Fruit fly (Drosophila melanogaster): Measurements from ENCODE around the gene CG2225.
A peak's percentile ranks its signal among the peaks of the same experiment; 100 is the strongest.

Gene CG2225

dm6 chr2L:21629814-21630562 is 47.3 kb downstream of the CG2225 start, which contains the start of gene Df31:
Df31 (minus strand) TSS chr2L:21629932.
- TF ChIP-seq cyc (GFP tag; optimal IDR thresholded peaks at IDR 0.05) (peak; percentile 58), Eip75B (GFP tag; optimal IDR thresholded peaks at IDR 0.05) (no peak), topi (GFP tag; optimal IDR thresholded peaks at IDR 0.05) (peak; percentile 40), CG7368 (GFP tag; optimal IDR thresholded peaks at IDR 0.05) (peak; percentile 29), svp (GFP tag) (peak; percentile 76), Eip93F (GFP tag; optimal IDR thresholded peaks at IDR 0.05) (peak; percentile 14), Sox102F (GFP tag; optimal IDR thresholded peaks at IDR 0.05) (peak; percentile 65), CG16779 (tag; optimal IDR thresholded peaks at IDR 0.05) (no peak), CG15336 (GFP tag; IDR thresholded peaks at IDR 0.05) (no peak), acj6 (GFP tag; optimal IDR thresholded peaks at IDR 0.05) (peak; percentile 12), CG8632 (GFP tag; optimal IDR thresholded peaks at IDR 0.05) (peak; percentile 4), dac (GFP tag; optimal IDR thresholded peaks at IDR 0.05) (no peak), Sox15 (GFP tag; optimal IDR thresholded peaks at IDR 0.05) (no peak), Smox (GFP tag; optimal IDR thresholded peaks at IDR 0.05) (peak; percentile 63), CG9139 (GFP tag; optimal IDR thresholded peaks at IDR 0.05) (peak; percentile 69), fkh (GFP tag; optimal IDR thresholded peaks at IDR 0.05) (no peak), CG10669 (GFP tag; optimal IDR thresholded peaks at IDR 0.05) (peak; percentile 33), CG6163 (GFP tag; IDR thresholded peaks at IDR 0.05) (no peak), CG6854 (GFP tag; optimal IDR thresholded peaks at IDR 0.05) (peak; percentile 48), Gug (GFP tag; IDR thresholded peaks at IDR 0.05) (no peak), CG3919 (GFP tag; optimal IDR thresholded peaks at IDR 0.05) (peak; percentile 68), Met (GFP tag; optimal IDR thresholded peaks at IDR 0.05) (peak; percentile 65), esn (GFP tag; optimal IDR thresholded peaks at IDR 0.05) (peak; percentile 62), CG1621 (tag; optimal IDR thresholded peaks at IDR 0.05) (peak; percentile 98), pdm3 (GFP tag; optimal IDR thresholded peaks at IDR 0.05) (peak; percentile 46), Ets96B (tag; optimal IDR thresholded peaks at IDR 0.05) (no peak), CG11902 (GFP tag; optimal IDR thresholded peaks at IDR 0.05) (no peak), CG6808 (GFP tag; optimal IDR thresholded peaks at IDR 0.05) (peak; percentile 13), vri (GFP tag; optimal IDR thresholded peaks at IDR 0.05) (peak; percentile 56), Hr39 (GFP tag; optimal IDR thresholded peaks at IDR 0.05) (peak; percentile 19), CG3032 (tag; optimal IDR thresholded peaks at IDR 0.05) (peak; percentile 37), OdsH (GFP tag; optimal IDR thresholded peaks at IDR 0.05) (peak; percentile 58), Ets21C (GFP tag; optimal IDR thresholded peaks at IDR 0.05) (peak; percentile 38), Lpt (GFP tag; optimal IDR thresholded peaks at IDR 0.05) (no peak), Hr38 (GFP tag; optimal IDR thresholded peaks at IDR 0.05) (no peak), Sox14 (GFP tag; optimal IDR thresholded peaks at IDR 0.05) (peak; percentile 49), dsx (GFP tag; optimal IDR thresholded peaks at IDR 0.05; ENCODE audit: poor library complexity, severe bottlenecking) (peak; percentile 44), CG4318 (GFP tag; optimal IDR thresholded peaks at IDR 0.05) (no peak), CG11294 (GFP tag; IDR thresholded peaks at IDR 0.05) (no peak), Eip78C (GFP tag) (peak; percentile 75), fd59A (GFP tag; optimal IDR thresholded peaks at IDR 0.05) (no peak), Hr4 (GFP tag; optimal IDR thresholded peaks at IDR 0.05) (peak; percentile 17), CG32006 (GFP tag; optimal IDR thresholded peaks at IDR 0.05) (no peak), CG8119 (GFP tag; IDR thresholded peaks at IDR 0.05) (no peak), eg (GFP tag; IDR thresholded peaks at IDR 0.05) (no peak), fd85E (GFP tag; optimal IDR thresholded peaks at IDR 0.05) (peak; percentile 28), salr (GFP tag; optimal IDR thresholded peaks at IDR 0.05) (no peak), CG6792 (GFP tag; optimal IDR thresholded peaks at IDR 0.05) (peak; percentile 41), CG6276 (GFP tag; optimal IDR thresholded peaks at IDR 0.05) (peak; percentile 5), CG34406 (GFP tag; optimal IDR thresholded peaks at IDR 0.05) (no peak), Blimp-1 (GFP tag; optimal IDR thresholded peaks at IDR 0.05) (no peak)
